Worm (Caenorhabditis elegans) whole organism, young adult: ENCODE measurements around the gene srw-69.

Experiments used
- C06A6.2 ChIP-seq: fragments of 200-800 bp; sonication (Bioruptor generic); conservative IDR thresholded peaks from 2 replicates; pipeline ENCODE4 v1.3.6; 2022; ENCODE audit warnings: missing genetic modification characterization, missing compliant biosample characterization
- D2030.7 ChIP-seq: fragments of 200-800 bp; sonication (Bioruptor generic); IDR thresholded peaks from 2 replicates; pipeline ENCODE4 v1.3.6; 2022; ENCODE audit warnings: missing genetic modification reagents, missing genetic modification characterization, missing compliant biosample characterization
- F22D6.2 ChIP-seq: sonication (generic microtip); optimal IDR thresholded peaks from 2 replicates; lab custom pipeline; 2016; ENCODE audit warnings: mild to moderate bottlenecking, missing genetic modification characterization, missing compliant biosample characterization
- F55B11.4 ChIP-seq: sonication (generic microtip); optimal IDR thresholded peaks from 2 replicates; lab custom pipeline; 2016; ENCODE audit warnings: missing compliant biosample characterization, missing genetic modification characterization, borderline replicate concordance; ENCODE audit not compliant: insufficient read depth
- F57A8.1 ChIP-seq: fragments of 200-800 bp; sonication (Bioruptor generic); optimal IDR thresholded peaks from 2 replicates; lab custom pipeline; 2018; ENCODE audit warnings: mild to moderate bottlenecking, missing genetic modification characterization, moderate library complexity, missing compliant biosample characterization
- F57C9.4 ChIP-seq: sonication (generic microtip); optimal IDR thresholded peaks from 2 replicates; lab custom pipeline; 2017; ENCODE audit warnings: mild to moderate bottlenecking, missing genetic modification characterization, missing compliant biosample characterization
- T07F8.4 ChIP-seq: sonication (generic microtip); optimal IDR thresholded peaks from 2 replicates; lab custom pipeline; 2016; ENCODE audit warnings: mild to moderate bottlenecking, missing genetic modification characterization, moderate library complexity, missing compliant biosample characterization
- Y53G8AR.9 ChIP-seq: fragments of 200-800 bp; sonication (Bioruptor generic); conservative IDR thresholded peaks from 2 replicates; pipeline ENCODE4 v1.3.6; 2022; ENCODE audit warnings: missing genetic modification reagents, missing genetic modification characterization, missing compliant biosample characterization
- Y95B8A.8 ChIP-seq: fragments of 200-800 bp; sonication (Bioruptor generic); IDR thresholded peaks from 2 replicates; pipeline ENCODE4 v1.3.6; 2022; ENCODE audit warnings: missing genetic modification reagents, missing genetic modification characterization, missing compliant biosample characterization
- ama-1 ChIP-seq, 3 experiments: fragments of 150-350 bp in 1 of 3; sonication (generic microtip) in 2 of 3; optimal IDR thresholded peaks; 2 replicates each; lab custom pipeline; 2014 to 2018; ENCODE audit warnings: missing biosample characterization in 2 of 3, missing genetic modification characterization in 2 of 3, missing genetic modification reagents in 2 of 3
- aptf-2 ChIP-seq: fragments of 200-800 bp; sonication (Bioruptor generic); conservative IDR thresholded peaks from 2 replicates; pipeline ENCODE4 v1.3.6; 2022; ENCODE audit warnings: missing genetic modification reagents, missing genetic modification characterization, missing compliant biosample characterization
- cebp-1 ChIP-seq, 2 experiments: fragments of 200-800 bp in 1 of 2; sonication (Bioruptor generic) in 1 of 2; sonication (generic microtip) in 1 of 2; IDR thresholded peaks in 1 of 2; optimal IDR thresholded peaks in 1 of 2; 2 replicates each; pipeline versions ENCODE4 v1.3.6 to Lab custom; 2017 to 2022; ENCODE audit warnings: missing compliant biosample characterization in 2 of 2, missing genetic modification characterization in 2 of 2, mild to moderate bottlenecking in 1 of 2, missing genetic modification reagents in 1 of 2, moderate library complexity in 1 of 2
- dox-1 ChIP-seq: fragments of 200-800 bp; sonication (Bioruptor generic); IDR thresholded peaks from 2 replicates; pipeline ENCODE4 v1.3.6; 2022; ENCODE audit warnings: missing genetic modification reagents, missing genetic modification characterization, missing compliant biosample characterization
- egrh-3 ChIP-seq: fragments of 200-800 bp; sonication (Bioruptor generic); IDR thresholded peaks from 2 replicates; pipeline ENCODE4 v1.3.6; 2022; ENCODE audit warnings: missing genetic modification reagents, missing genetic modification characterization, missing compliant biosample characterization
- ekl-4 ChIP-seq: fragments of 200-800 bp; sonication (Bioruptor generic); IDR thresholded peaks from 2 replicates; pipeline ENCODE4 v1.3.6; 2022; ENCODE audit warnings: missing genetic modification reagents, missing genetic modification characterization, missing compliant biosample characterization
- gei-17 ChIP-seq: fragments of 200-800 bp; sonication (Bioruptor generic); optimal IDR thresholded peaks from 2 replicates; lab custom pipeline; 2018; ENCODE audit warnings: mild to moderate bottlenecking, missing genetic modification characterization, missing compliant biosample characterization
- hlh-12 ChIP-seq: sonication (generic microtip); optimal IDR thresholded peaks from 2 replicates; lab custom pipeline; 2016; ENCODE audit warnings: missing genetic modification characterization, missing compliant biosample characterization
- hlh-26 ChIP-seq: fragments of 200-800 bp; sonication (Bioruptor generic); conservative IDR thresholded peaks from 2 replicates; pipeline ENCODE4 v1.3.6; 2022; ENCODE audit warnings: missing genetic modification reagents, missing genetic modification characterization, missing compliant biosample characterization
- hsf-1 ChIP-seq: fragments of 200-800 bp; sonication (Bioruptor generic); IDR thresholded peaks from 2 replicates; pipeline ENCODE4 v1.3.6; 2022; ENCODE audit warnings: missing genetic modification reagents, missing genetic modification characterization, missing compliant biosample characterization
- let-607 ChIP-seq, 2 experiments: fragments of 200-800 bp in 1 of 2; sonication (Bioruptor generic) in 1 of 2; sonication (generic microtip) in 1 of 2; optimal IDR thresholded peaks; 2 replicates each; lab custom pipeline; 2016 to 2018; ENCODE audit warnings: mild to moderate bottlenecking in 2 of 2, missing compliant biosample characterization in 2 of 2, missing genetic modification characterization in 2 of 2, moderate library complexity in 2 of 2, missing genotype in 1 of 2
- lin-26 ChIP-seq: fragments of 200-800 bp; sonication (Bioruptor generic); IDR thresholded peaks from 2 replicates; pipeline ENCODE4 v1.3.6; 2022; ENCODE audit warnings: missing genetic modification reagents, missing genetic modification characterization, missing compliant biosample characterization
- lsl-1 ChIP-seq: fragments of 200-800 bp; sonication (Bioruptor generic); optimal IDR thresholded peaks from 2 replicates; lab custom pipeline; 2018; ENCODE audit warnings: mild to moderate bottlenecking, missing genetic modification characterization, moderate library complexity, missing compliant biosample characterization
- madf-3 ChIP-seq: fragments of 200-800 bp; sonication (Bioruptor generic); IDR thresholded peaks from 2 replicates; pipeline ENCODE4 v1.3.6; 2022; ENCODE audit warnings: missing genetic modification reagents, missing genetic modification characterization, missing compliant biosample characterization
- mcd-1 ChIP-seq: fragments of 200-800 bp; sonication (Bioruptor generic); IDR thresholded peaks from 2 replicates; pipeline ENCODE4 v1.3.6; 2022; ENCODE audit warnings: missing genetic modification reagents, missing genetic modification characterization, missing compliant biosample characterization
- mel-28 ChIP-seq: sonication (generic microtip); optimal IDR thresholded peaks from 2 replicates; lab custom pipeline; 2016; ENCODE audit warnings: borderline replicate concordance, mild to moderate bottlenecking, missing genetic modification characterization, missing compliant biosample characterization
- nhr-27 ChIP-seq: fragments of 200-800 bp; sonication (Bioruptor generic); optimal IDR thresholded peaks from 2 replicates; lab custom pipeline; 2018; ENCODE audit warnings: mild to moderate bottlenecking, missing genetic modification characterization, moderate library complexity, missing compliant biosample characterization
- nhr-80 ChIP-seq: sonication (generic microtip); optimal IDR thresholded peaks from 2 replicates; lab custom pipeline; 2016; ENCODE audit warnings: missing genetic modification characterization, missing compliant biosample characterization
- pbrm-1 ChIP-seq: fragments of 200-800 bp; sonication (Bioruptor generic); IDR thresholded peaks from 2 replicates; pipeline ENCODE4 v1.3.6; 2022; ENCODE audit warnings: missing genetic modification reagents, missing genetic modification characterization, missing compliant biosample characterization
- snpc-1.1 ChIP-seq: sonication (generic microtip); optimal IDR thresholded peaks from 2 replicates; lab custom pipeline; 2017; ENCODE audit warnings: missing genetic modification characterization, mild to moderate bottlenecking, missing compliant biosample characterization, antibody characterized with exemption, moderate library complexity, missing genotype, missing genetic modification reagents; ENCODE audit not compliant: insufficient read depth
- snpc-4 ChIP-seq, 5 experiments: fragments of 150-350 bp in 1 of 5; sonication (generic microtip) in 4 of 5; optimal IDR thresholded peaks; 2 replicates each; lab custom pipeline; 2014 to 2018; ENCODE audit warnings: missing genetic modification characterization in 5 of 5, missing biosample characterization in 3 of 5, antibody characterized with exemption in 2 of 5, mild to moderate bottlenecking in 2 of 5, missing compliant biosample characterization in 2 of 5, missing genotype in 2 of 5, moderate library complexity in 2 of 5, missing genetic modification reagents in 1 of 5
- xnd-1 ChIP-seq: sonication (generic microtip); optimal IDR thresholded peaks from 2 replicates; lab custom pipeline; 2016; ENCODE audit warnings: missing genotype, missing genetic modification reagents, missing genetic modification characterization, missing compliant biosample characterization
- zim-3 ChIP-seq: sonication (generic microtip); optimal IDR thresholded peaks from 2 replicates; lab custom pipeline; 2017; ENCODE audit warnings: mild to moderate bottlenecking, missing genetic modification characterization, moderate library complexity, missing compliant biosample characterization
- ztf-6 ChIP-seq: fragments of 200-800 bp; sonication (Bioruptor generic); IDR thresholded peaks from 2 replicates; pipeline ENCODE4 v1.3.6; 2022; ENCODE audit warnings: missing genetic modification reagents, missing genetic modification characterization, missing compliant biosample characterization

srw-69 gene

DNA sequence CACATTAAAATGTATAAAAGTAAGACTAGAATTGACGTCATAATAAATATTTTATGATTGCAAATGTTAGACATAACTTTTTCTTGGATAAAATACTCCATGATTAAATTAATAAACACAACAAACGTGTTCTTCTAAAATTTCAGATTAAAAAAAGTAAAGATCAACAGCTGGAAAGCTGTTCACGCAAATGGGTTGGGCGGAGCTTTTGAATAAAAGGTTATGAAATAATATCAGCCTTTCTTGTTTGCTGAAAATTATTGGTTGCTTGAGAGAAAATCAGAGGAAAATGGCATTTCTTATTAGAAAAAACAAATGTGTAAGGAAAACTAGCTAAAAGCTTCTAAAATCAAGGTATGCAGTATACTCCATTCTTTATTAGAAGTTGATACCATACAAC is 41.0 kb downstream of the srw-69 start, which contains the start of gene C02H6.3:
TSS of gene C02H6.3 (minus strand) at position 101 of the 400 bp plus-strand sequence.
- TF ChIP-seq ama-1 (optimal IDR thresholded peaks at IDR 0.05; lab: Kevin White, UChicago) (no peak), ama-1 (GFP tag; optimal IDR thresholded peaks at IDR 0.05; lab: Kevin White, UChicago) (no peak), nhr-27 (tag; lab: Kevin White, UChicago) (no peak), aptf-2 (GFP tag; lab: Robert Waterston, UW) (no peak), hsf-1 (no peak), snpc-4 (GFP tag; optimal IDR thresholded peaks at IDR 0.05; lab: Kevin White, UChicago) (no peak), snpc-4 (tag; optimal IDR thresholded peaks at IDR 0.05; lab: Kevin White, UChicago) (no peak), Y95B8A.8 (GFP tag; lab: Robert Waterston, UW) (no peak), ekl-4 (GFP tag; lab: Robert Waterston, UW) (no peak), snpc-1.1 (tag; lab: Kevin White, UChicago) (no peak)

DNA sequence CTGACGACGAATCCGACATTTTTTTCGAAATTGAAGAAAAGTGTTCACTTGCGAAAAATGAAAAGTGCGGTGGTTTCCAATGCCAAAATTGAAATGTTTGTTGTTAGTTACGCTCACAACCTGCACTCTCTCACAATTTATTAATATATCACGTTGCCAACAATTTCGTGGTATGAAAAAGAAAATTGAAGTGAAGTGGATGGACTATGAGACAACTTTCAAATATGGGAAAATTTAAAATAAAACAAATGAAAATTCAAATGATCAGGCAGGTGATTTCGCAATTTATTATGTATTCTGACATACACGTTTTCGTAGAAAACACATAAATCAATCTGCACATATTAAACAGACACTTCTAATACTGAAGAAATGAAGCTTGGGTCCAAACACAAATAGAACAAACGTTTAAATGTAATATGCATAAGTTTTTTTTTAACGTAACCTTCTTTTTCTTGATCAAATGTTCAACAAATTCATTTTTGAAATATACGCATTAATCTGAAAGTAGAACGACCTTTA is 42.7 kb downstream of the srw-69 start, which contains the start of gene srp-6:
TSS of gene srp-6 (minus strand) at position 51 of the 522 bp plus-strand sequence.
- no peak for TF ChIP-seq mcd-1 (GFP tag; lab: Robert Waterston, UW)
- TF ChIP-seq F57A8.1 (GFP tag; lab: Kevin White, UChicago): no peak
- TF ChIP-seq madf-3 (GFP tag; lab: Robert Waterston, UW): no peak
- no peak for TF ChIP-seq F55B11.4 (tag; lab: Kevin White, UChicago)

ce11 chrV:7381008-7381407 is 47.8 kb downstream of the srw-69 start, which contains the start of gene C03G6.17:
C03G6.17 (minus strand) TSS chrV:7381108.
- TF ChIP-seq hsf-1 (no peak), mel-28 (tag; lab: Kevin White, UChicago) (no peak), gei-17 (GFP tag; lab: Kevin White, UChicago) (no peak), D2030.7 (GFP tag; lab: Robert Waterston, UW) (no peak), lsl-1 (GFP tag; lab: Kevin White, UChicago) (no peak), ztf-6 (GFP tag; lab: Robert Waterston, UW) (no peak), Y53G8AR.9 (GFP tag; lab: Robert Waterston, UW) (no peak), zim-3 (tag; lab: Kevin White, UChicago) (no peak), lin-26 (GFP tag; lab: Robert Waterston, UW) (no peak)

- no peak for TF ChIP-seq cebp-1 (GFP tag; IDR thresholded peaks at IDR 0.05; lab: Robert Waterston, UW)
- no peak for TF ChIP-seq cebp-1 (tag; optimal IDR thresholded peaks at IDR 0.05; lab: Kevin White, UChicago)
- no peak for TF ChIP-seq hlh-26 (GFP tag; lab: Robert Waterston, UW)
- TF ChIP-seq egrh-3 (GFP tag; lab: Robert Waterston, UW): no peak
- TF ChIP-seq C06A6.2 (GFP tag; lab: Robert Waterston, UW): no peak
- no peak for TF ChIP-seq let-607 (tag; optimal IDR thresholded peaks at IDR 0.05; lab: Kevin White, UChicago)
- TF ChIP-seq pbrm-1 (GFP tag; lab: Robert Waterston, UW): no peak
- TF ChIP-seq F22D6.2 (tag; lab: Kevin White, UChicago): no peak
- TF ChIP-seq dox-1: no peak
- TF ChIP-seq nhr-80 (tag; lab: Kevin White, UChicago): no peak
- no peak for TF ChIP-seq hlh-12 (tag; lab: Kevin White, UChicago)
- no peak for TF ChIP-seq xnd-1 (tag; lab: Kevin White, UChicago)
- TF ChIP-seq T07F8.4 (tag; lab: Kevin White, UChicago): no peak
- no peak for TF ChIP-seq F57C9.4 (tag; lab: Kevin White, UChicago)
- TF ChIP-seq, all 124 proteins: peak for 0
Measured at ce11 chrV:7379384-7379783, 49.4 kb downstream of the srw-69 start, which contains the start of gene srsx-24. srsx-24 (minus strand) TSS chrV:7379484.
